Worm (Caenorhabditis elegans): ENCODE results near the gene sdc-1.

The sdc-1 gene

DNA sequence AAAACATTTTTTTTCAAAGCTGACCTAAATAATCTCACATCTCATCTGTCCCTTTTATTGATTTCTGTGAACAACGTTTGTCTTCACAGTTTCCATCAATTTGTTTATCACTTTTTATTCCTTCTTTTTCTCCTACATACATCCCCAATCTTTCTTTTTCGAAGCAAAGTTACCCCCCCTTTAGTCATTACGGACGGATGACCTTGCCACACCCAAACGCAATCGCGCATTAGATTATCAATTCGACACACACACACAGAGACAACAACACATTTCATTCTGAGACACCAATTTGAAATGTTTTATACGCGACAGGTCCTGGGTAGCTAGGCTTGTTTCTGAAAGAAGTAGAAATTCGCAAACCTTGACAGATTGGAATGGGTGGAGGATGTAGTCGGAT lies 12.3 kb upstream of the sdc-1 start:
- TF ChIP-seq egl-27 (tag; optimal IDR thresholded peaks at IDR 0.05) (no peak), fos-1 (tag; optimal IDR thresholded peaks at IDR 0.05) (peak; percentile 2), mbf-1 (tag; optimal IDR thresholded peaks at IDR 0.05) (no peak), sma-3 (GFP tag; optimal IDR thresholded peaks at IDR 0.05) (peak; percentile 34), ztf-11 (tag; optimal IDR thresholded peaks at IDR 0.05) (no peak), snpc-4 (tag; optimal IDR thresholded peaks at IDR 0.05) (no peak)

DNA sequence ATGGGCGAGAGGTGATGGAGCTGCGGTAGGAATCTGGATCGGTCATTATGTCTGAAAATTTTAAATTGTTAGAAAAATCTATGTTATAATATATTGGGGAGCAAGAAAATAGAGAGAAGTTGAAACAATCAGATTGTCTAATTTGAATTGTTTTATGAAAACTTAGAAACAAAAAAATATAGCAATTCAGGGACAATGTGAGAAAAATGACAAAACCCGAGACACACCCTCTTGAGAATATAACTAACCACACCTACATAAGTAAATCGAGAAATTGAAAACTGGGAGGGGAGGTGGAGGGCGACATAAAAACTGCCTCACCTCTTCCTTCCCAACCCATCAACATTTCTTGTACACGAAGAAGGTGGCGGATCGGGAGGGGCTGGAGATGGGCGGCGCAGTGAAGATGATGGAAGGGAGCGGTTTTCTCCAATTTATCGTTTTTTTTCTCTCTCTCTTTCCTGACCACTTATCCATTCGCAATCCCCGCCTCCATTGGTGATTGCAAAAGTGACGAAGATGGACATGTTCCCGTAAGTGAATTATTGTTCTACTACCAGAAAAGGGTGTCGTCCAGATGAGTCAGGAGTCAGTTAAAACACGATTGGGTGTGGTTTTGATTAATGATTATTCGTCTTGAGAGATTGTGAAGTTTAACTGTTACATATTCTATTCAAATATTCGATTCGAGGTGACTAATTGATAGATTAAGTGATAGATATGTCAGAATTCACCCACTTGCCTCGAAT lies 9.8 kb upstream of the sdc-1 start, which contains the start of gene mua-6:
Gene mua-6, minus strand, starts transcription at position 51 of the 749 bp plus-strand sequence.
- no peak for TF ChIP-seq unc-62 (GFP tag; optimal IDR thresholded peaks at IDR 0.05)
- TF ChIP-seq ceh-82 (tag; optimal IDR thresholded peaks at IDR 0.05), result no peak
- peak; percentile 83 for TF ChIP-seq sma-3 (GFP tag; optimal IDR thresholded peaks at IDR 0.05)
- TF ChIP-seq nhr-129 (tag; optimal IDR thresholded peaks at IDR 0.05), result no peak
- peak; percentile 17 for TF ChIP-seq fos-1 (tag; optimal IDR thresholded peaks at IDR 0.05)

DNA sequence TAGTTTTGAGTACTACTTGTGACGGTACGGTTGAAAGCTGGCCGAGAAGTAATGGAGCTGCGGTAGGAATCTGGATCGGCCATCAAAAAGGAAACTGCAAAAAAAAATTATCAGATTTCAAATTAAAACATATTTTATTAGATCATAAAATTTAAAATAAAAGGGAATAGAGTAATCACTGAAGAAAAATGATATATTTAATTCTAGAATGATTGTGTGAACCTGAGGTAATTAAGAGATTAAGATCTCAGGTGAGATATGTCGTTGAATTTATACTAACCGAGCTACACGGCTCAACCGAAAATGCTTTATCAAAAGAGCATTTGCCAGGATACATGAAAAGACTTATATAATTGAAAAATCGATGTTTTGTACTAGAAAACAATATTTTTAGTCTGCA lies 5.6 kb upstream of the sdc-1 start, which contains the start of gene ifa-3:
Gene ifa-3, minus strand, starts transcription at position 101 of the 400 bp plus-strand sequence.
- no peak for TF ChIP-seq nhr-237 (tag; optimal IDR thresholded peaks at IDR 0.05)
- TF ChIP-seq ztf-11 (tag; optimal IDR thresholded peaks at IDR 0.05), result no peak
- TF ChIP-seq C34F6.9 (tag; optimal IDR thresholded peaks at IDR 0.05), result no peak
- no peak for TF ChIP-seq unc-62 (GFP tag; optimal IDR thresholded peaks at IDR 0.05)
- no peak for TF ChIP-seq ceh-16 (tag; optimal IDR thresholded peaks at IDR 0.05)
- no peak for TF ChIP-seq fos-1 (tag; optimal IDR thresholded peaks at IDR 0.05)

DNA sequence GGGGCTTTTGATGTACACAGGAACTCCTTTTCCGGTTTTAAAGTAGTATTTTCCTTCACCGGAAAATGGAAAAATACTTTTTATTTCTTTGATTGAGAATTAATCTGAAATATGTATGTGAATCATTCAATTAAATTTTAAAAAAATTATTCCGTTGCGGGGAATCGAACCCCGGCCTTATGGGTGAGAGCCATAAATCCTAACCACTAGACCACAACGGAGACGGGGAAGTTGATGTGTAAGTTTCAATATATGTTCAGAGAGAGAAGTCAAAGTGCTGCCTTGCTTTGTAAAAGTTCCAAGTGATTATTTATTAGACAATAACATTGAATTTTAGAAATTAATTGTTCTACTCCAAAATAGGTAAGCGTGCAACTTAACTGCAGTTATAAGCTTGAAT lies 4.4 kb upstream of the sdc-1 start:
- TF ChIP-seq dmd-4 (tag; optimal IDR thresholded peaks at IDR 0.05) (no peak), ztf-11 (tag; optimal IDR thresholded peaks at IDR 0.05) (no peak), R02D3.7 (tag; optimal IDR thresholded peaks at IDR 0.05) (no peak), ceh-16 (tag; optimal IDR thresholded peaks at IDR 0.05) (no peak), skn-1 (tag; optimal IDR thresholded peaks at IDR 0.05) (no peak), fos-1 (tag; optimal IDR thresholded peaks at IDR 0.05) (peak; percentile 18), gmeb-1 (tag; optimal IDR thresholded peaks at IDR 0.05) (peak; percentile 30), nhr-10 (tag; optimal IDR thresholded peaks at IDR 0.05) (no peak), unc-62 (GFP tag; optimal IDR thresholded peaks at IDR 0.05) (no peak), snpc-4 (tag; optimal IDR thresholded peaks at IDR 0.05) (no peak), crh-2 (tag; optimal IDR thresholded peaks at IDR 0.05) (peak; percentile 41), nhr-11 (tag; optimal IDR thresholded peaks at IDR 0.05) (peak; percentile 4), nhr-12 (tag; optimal IDR thresholded peaks at IDR 0.05) (no peak), ceh-82 (tag; optimal IDR thresholded peaks at IDR 0.05) (no peak), unc-39 (tag; optimal IDR thresholded peaks at IDR 0.05) (no peak), nhr-77 (tag; optimal IDR thresholded peaks at IDR 0.05) (no peak), blmp-1 (tag; optimal IDR thresholded peaks at IDR 0.05; ENCODE audit: insufficient read depth) (no peak), elt-1 (tag; optimal IDR thresholded peaks at IDR 0.05) (no peak), lsy-2 (tag; optimal IDR thresholded peaks at IDR 0.05) (no peak), C34F6.9 (tag; optimal IDR thresholded peaks at IDR 0.05) (peak; percentile 3), nhr-21 (tag; optimal IDR thresholded peaks at IDR 0.05) (peak; percentile 4), aly-2 (tag; optimal IDR thresholded peaks at IDR 0.05) (no peak), mdl-1 (tag; optimal IDR thresholded peaks at IDR 0.05) (no peak), ZK546.5 (tag; optimal IDR thresholded peaks at IDR 0.05) (no peak), sem-4 (tag; optimal IDR thresholded peaks at IDR 0.05) (no peak), mab-5 (tag; optimal IDR thresholded peaks at IDR 0.05) (no peak), sma-3 (GFP tag; optimal IDR thresholded peaks at IDR 0.05) (peak; percentile 43), nhr-25 (tag; optimal IDR thresholded peaks at IDR 0.05) (no peak), nhr-23 (tag; optimal IDR thresholded peaks at IDR 0.05) (no peak), peb-1 (tag; optimal IDR thresholded peaks at IDR 0.05) (no peak), mbf-1 (tag; optimal IDR thresholded peaks at IDR 0.05) (no peak), nhr-237 (tag; optimal IDR thresholded peaks at IDR 0.05) (no peak), ztf-1 (GFP tag; conservative IDR thresholded peaks at IDR 0.05) (no peak), unc-55 (GFP tag; optimal IDR thresholded peaks at IDR 0.05) (peak; percentile 49), ztf-4 (tag; optimal IDR thresholded peaks at IDR 0.05) (no peak), alr-1 (tag; optimal IDR thresholded peaks at IDR 0.05) (no peak), elt-3 (tag; optimal IDR thresholded peaks at IDR 0.05) (no peak), nhr-6 (tag; optimal IDR thresholded peaks at IDR 0.05) (no peak), ama-1 (optimal IDR thresholded peaks at IDR 0.05) (no peak), zag-1 (tag; optimal IDR thresholded peaks at IDR 0.05) (no peak), sma-9 (GFP tag; optimal IDR thresholded peaks at IDR 0.05) (peak; percentile 61), sma-9 (tag; optimal IDR thresholded peaks at IDR 0.05) (no peak), lin-39 (tag; optimal IDR thresholded peaks at IDR 0.05) (no peak), lin-13 (GFP tag; optimal IDR thresholded peaks at IDR 0.05) (peak; percentile 28)

Measured in whole organism, L2 larva.